Fruit fly (Drosophila melanogaster) whole organism, larva: Measurements from ENCODE around the gene CG6126.

Source experiments
- noc ChIP-seq: fragments of 200-800 bp; sonication (Bioruptor generic); optimal IDR thresholded peaks from 3 replicates; lab custom pipeline; 2019; ENCODE audit warnings: missing biosample characterization, mild to moderate bottlenecking, missing genetic modification characterization, moderate library complexity

The CG6126 gene

dm6 chr3R:16153356-16153905, 49.5 kb downstream of the CG6126 start:
- no peak for TF ChIP-seq noc (tag; lab: Kevin White, UChicago)

dm6 chr3R:16152369-16152768, 50.5 kb downstream of the CG6126 start:
- no peak for TF ChIP-seq noc (tag; lab: Kevin White, UChicago)

- no peak for TF ChIP-seq noc (tag; lab: Kevin White, UChicago)
These were observed 51.5 kb downstream of the CG6126 start, which contains the start of gene Fer2 for dm6 chr3R:16151239-16151860. Gene Fer2 (minus strand): TSS chr3R:16151312.

DNA sequence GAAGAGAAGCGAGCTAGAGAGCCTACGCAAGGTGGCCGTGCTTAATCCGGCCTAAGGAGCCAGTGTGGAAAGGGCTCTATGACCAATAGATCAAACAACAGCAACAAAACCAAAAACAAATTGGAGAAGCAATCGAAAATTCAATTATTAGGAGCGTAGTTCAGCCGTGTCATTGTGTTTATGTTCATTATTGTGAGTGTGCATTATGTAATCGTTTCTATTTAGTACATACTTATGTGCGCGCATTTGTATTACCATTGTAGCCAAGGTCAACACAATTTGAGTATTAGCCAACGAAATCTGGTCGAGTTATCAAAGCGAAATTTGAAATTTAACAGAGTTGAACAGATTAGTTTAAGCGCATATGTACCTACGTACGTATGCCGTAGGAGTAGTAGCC, 54.2 kb downstream of the CG6126 start:
- no peak for TF ChIP-seq noc (tag; lab: Kevin White, UChicago)
